Fruit fly (Drosophila melanogaster) whole organism, prepupa: ENCODE results near the gene CG15386.
A peak's percentile ranks its signal among the peaks of the same experiment; 100 is the strongest.

Source experiments
- CG10631 ChIP-seq: fragments of 200-800 bp; sonication (Bioruptor generic); optimal IDR thresholded peaks from 2 replicates; lab custom pipeline; 2016; ENCODE audit warnings: missing biosample characterization, missing genetic modification characterization
- CG15336 ChIP-seq: fragments of 200-800 bp; sonication (Bioruptor generic); IDR thresholded peaks from 2 replicates; pipeline ENCODE4 v1.3.6; 2022; ENCODE audit warnings: missing biosample characterization, missing genetic modification characterization
- CG1621 ChIP-seq: fragments of 200-800 bp; sonication (Bioruptor generic); optimal IDR thresholded peaks from 3 replicates; lab custom pipeline; 2018; ENCODE audit warnings: missing biosample characterization, mild to moderate bottlenecking, missing genetic modification characterization
- CG3032 ChIP-seq: fragments of 200-800 bp; optimal IDR thresholded peaks from 2 replicates; lab custom pipeline; 2019; ENCODE audit warnings: missing biosample characterization, mild to moderate bottlenecking, missing genetic modification characterization, moderate library complexity
- CG31627 ChIP-seq: fragments of 200-800 bp; sonication (Bioruptor generic); optimal IDR thresholded peaks from 3 replicates; lab custom pipeline; 2016; ENCODE audit warnings: missing biosample characterization, missing genetic modification characterization
- CG32006 ChIP-seq: fragments of 200-800 bp; sonication (Bioruptor generic); optimal IDR thresholded peaks from 3 replicates; lab custom pipeline; 2017; ENCODE audit warnings: missing biosample characterization, mild to moderate bottlenecking, missing genetic modification characterization
- CG34406 ChIP-seq: fragments of 200-800 bp; sonication (Bioruptor generic); optimal IDR thresholded peaks from 3 replicates; lab custom pipeline; 2016; ENCODE audit warnings: missing biosample characterization, missing genetic modification characterization
- CG3919 ChIP-seq: fragments of 200-800 bp; sonication (Bioruptor generic); optimal IDR thresholded peaks from 3 replicates; lab custom pipeline; 2016; ENCODE audit warnings: missing biosample characterization, missing genetic modification characterization
- CG4318 ChIP-seq: fragments of 200-800 bp; sonication (Bioruptor generic); optimal IDR thresholded peaks from 3 replicates; lab custom pipeline; 2017; ENCODE audit warnings: missing biosample characterization, mild to moderate bottlenecking, missing genetic modification characterization
- CG6163 ChIP-seq: fragments of 200-800 bp; sonication (Bioruptor generic); IDR thresholded peaks from 3 replicates; pipeline ENCODE4 v1.3.6; 2022; ENCODE audit warnings: missing biosample characterization, missing genetic modification characterization
- CG6276 ChIP-seq: fragments of 200-800 bp; sonication (Bioruptor generic); optimal IDR thresholded peaks from 2 replicates; lab custom pipeline; 2017; ENCODE audit warnings: missing biosample characterization, mild to moderate bottlenecking, missing genetic modification characterization
- CG6792 ChIP-seq: fragments of 200-800 bp; sonication (Bioruptor generic); optimal IDR thresholded peaks from 3 replicates; lab custom pipeline; 2016; ENCODE audit warnings: missing biosample characterization, missing genetic modification characterization
- CG6808 ChIP-seq: fragments of 200-800 bp; sonication (Bioruptor generic); optimal IDR thresholded peaks from 3 replicates; lab custom pipeline; 2017; ENCODE audit warnings: missing biosample characterization, missing genetic modification characterization, mild to moderate bottlenecking, moderate library complexity, missing genetic modification reagents
- CG6854 ChIP-seq: fragments of 200-800 bp; sonication (Bioruptor generic); optimal IDR thresholded peaks from 2 replicates; lab custom pipeline; 2017; ENCODE audit warnings: missing biosample characterization, mild to moderate bottlenecking, missing genetic modification characterization
- CG8119 ChIP-seq: fragments of 200-800 bp; sonication (Bioruptor generic); IDR thresholded peaks from 3 replicates; pipeline ENCODE4 v1.3.6; 2022; ENCODE audit warnings: missing biosample characterization, missing genetic modification characterization
- CG8319 ChIP-seq: fragments of 200-800 bp; sonication (Bioruptor generic); optimal IDR thresholded peaks from 3 replicates; lab custom pipeline; 2016; ENCODE audit warnings: missing biosample characterization, missing genetic modification characterization
- CG8632 ChIP-seq: fragments of 200-800 bp; sonication (Bioruptor generic); optimal IDR thresholded peaks from 3 replicates; lab custom pipeline; 2016; ENCODE audit warnings: missing biosample characterization, missing genetic modification characterization
- CG9139 ChIP-seq: fragments of 200-800 bp; sonication (Bioruptor generic); optimal IDR thresholded peaks from 3 replicates; lab custom pipeline; 2017; ENCODE audit warnings: missing biosample characterization, mild to moderate bottlenecking, missing genetic modification characterization
- Eip78C ChIP-seq: fragments of 200-800 bp; sonication (Bioruptor generic); peaks from one replicate; lab custom pipeline; 2016; ENCODE audit warnings: missing biosample characterization, missing genetic modification characterization
- Eip93F ChIP-seq: fragments of 200-800 bp; sonication (Bioruptor generic); optimal IDR thresholded peaks from 2 replicates; lab custom pipeline; 2016; ENCODE audit warnings: missing biosample characterization, mild to moderate bottlenecking, missing genetic modification characterization
- Ets96B ChIP-seq: fragments of 200-800 bp; optimal IDR thresholded peaks from 2 replicates; lab custom pipeline; 2019; ENCODE audit warnings: missing biosample characterization, mild to moderate bottlenecking, missing genetic modification characterization, moderate library complexity
- Hr38 ChIP-seq: sonication (Bioruptor generic); optimal IDR thresholded peaks from 2 replicates; lab custom pipeline; 2016; ENCODE audit warnings: missing biosample characterization, missing genetic modification characterization
- Hr39 ChIP-seq: fragments of 200-800 bp; sonication (Bioruptor generic); optimal IDR thresholded peaks from 2 replicates; lab custom pipeline; 2016; ENCODE audit warnings: missing biosample characterization, missing genetic modification characterization
- Hr4 ChIP-seq: fragments of 200-800 bp; sonication (Bioruptor generic); optimal IDR thresholded peaks from 3 replicates; lab custom pipeline; 2016; ENCODE audit warnings: missing biosample characterization, missing genetic modification characterization
- Lpt ChIP-seq: fragments of 200-800 bp; sonication (Bioruptor generic); optimal IDR thresholded peaks from 3 replicates; lab custom pipeline; 2016; ENCODE audit warnings: missing biosample characterization, missing genetic modification characterization
- Met ChIP-seq: fragments of 200-800 bp; sonication (Bioruptor generic); optimal IDR thresholded peaks from 3 replicates; lab custom pipeline; 2016; ENCODE audit warnings: missing biosample characterization, missing genetic modification characterization
- OdsH ChIP-seq: fragments of 200-800 bp; sonication (Bioruptor generic); optimal IDR thresholded peaks from 3 replicates; lab custom pipeline; 2016; ENCODE audit warnings: missing biosample characterization, missing genetic modification characterization
- Smox ChIP-seq: fragments of 200-800 bp; sonication (Bioruptor generic); optimal IDR thresholded peaks from 3 replicates; lab custom pipeline; 2016; ENCODE audit warnings: missing biosample characterization, missing genetic modification characterization
- Sox14 ChIP-seq: fragments of 200-800 bp; sonication (Bioruptor generic); optimal IDR thresholded peaks from 3 replicates; lab custom pipeline; 2016; ENCODE audit warnings: missing biosample characterization, missing genetic modification characterization
- Sox15 ChIP-seq: fragments of 200-800 bp; sonication (Bioruptor generic); optimal IDR thresholded peaks from 3 replicates; lab custom pipeline; 2016; ENCODE audit warnings: missing biosample characterization, missing genetic modification characterization
- achi ChIP-seq: fragments of 200-800 bp; sonication (Bioruptor generic); optimal IDR thresholded peaks from 3 replicates; lab custom pipeline; 2016; ENCODE audit warnings: missing biosample characterization, missing genetic modification characterization
- cyc ChIP-seq: fragments of 200-800 bp; sonication (Bioruptor generic); optimal IDR thresholded peaks from 3 replicates; lab custom pipeline; 2016; ENCODE audit warnings: missing biosample characterization, missing genetic modification characterization
- dac ChIP-seq: fragments of 200-800 bp; sonication (Bioruptor generic); optimal IDR thresholded peaks from 2 replicates; lab custom pipeline; 2017; ENCODE audit warnings: missing biosample characterization, mild to moderate bottlenecking, missing genetic modification characterization
- eg ChIP-seq: fragments of 200-800 bp; sonication (Bioruptor generic); IDR thresholded peaks from 3 replicates; pipeline ENCODE4 v1.3.6; 2022; ENCODE audit warnings: missing biosample characterization, missing genetic modification characterization
- net ChIP-seq: fragments of 200-800 bp; sonication (Bioruptor generic); optimal IDR thresholded peaks from 3 replicates; lab custom pipeline; 2016; ENCODE audit warnings: missing biosample characterization, missing genetic modification characterization
- pdm3 ChIP-seq: fragments of 200-800 bp; sonication (Bioruptor generic); optimal IDR thresholded peaks from 3 replicates; lab custom pipeline; 2016; ENCODE audit warnings: missing biosample characterization, missing genetic modification characterization
- salr ChIP-seq, 2 experiments: fragments of 200-800 bp; sonication (Bioruptor generic); optimal IDR thresholded peaks; 3 replicates each; lab custom pipeline; 2016 to 2018; ENCODE audit warnings: missing biosample characterization in 2 of 2, missing genetic modification characterization in 2 of 2, mild to moderate bottlenecking in 1 of 2
- ss ChIP-seq, 2 experiments: fragments of 200-800 bp; sonication (Bioruptor generic); optimal IDR thresholded peaks; 2 replicates in 1 of 2; 3 replicates in 1 of 2; lab custom pipeline; 2017 to 2018; ENCODE audit warnings: mild to moderate bottlenecking in 2 of 2, missing biosample characterization in 2 of 2, missing genetic modification characterization in 2 of 2, moderate library complexity in 1 of 2
- svp ChIP-seq: fragments of 200-800 bp; sonication (Bioruptor generic); peaks from one replicate; lab custom pipeline; 2016; ENCODE audit warnings: missing biosample characterization, missing genetic modification characterization
- vri ChIP-seq: fragments of 200-800 bp; sonication (Bioruptor generic); optimal IDR thresholded peaks from 3 replicates; lab custom pipeline; 2016; ENCODE audit warnings: missing biosample characterization, mild to moderate bottlenecking, missing genetic modification characterization

The CG15386 gene

DNA sequence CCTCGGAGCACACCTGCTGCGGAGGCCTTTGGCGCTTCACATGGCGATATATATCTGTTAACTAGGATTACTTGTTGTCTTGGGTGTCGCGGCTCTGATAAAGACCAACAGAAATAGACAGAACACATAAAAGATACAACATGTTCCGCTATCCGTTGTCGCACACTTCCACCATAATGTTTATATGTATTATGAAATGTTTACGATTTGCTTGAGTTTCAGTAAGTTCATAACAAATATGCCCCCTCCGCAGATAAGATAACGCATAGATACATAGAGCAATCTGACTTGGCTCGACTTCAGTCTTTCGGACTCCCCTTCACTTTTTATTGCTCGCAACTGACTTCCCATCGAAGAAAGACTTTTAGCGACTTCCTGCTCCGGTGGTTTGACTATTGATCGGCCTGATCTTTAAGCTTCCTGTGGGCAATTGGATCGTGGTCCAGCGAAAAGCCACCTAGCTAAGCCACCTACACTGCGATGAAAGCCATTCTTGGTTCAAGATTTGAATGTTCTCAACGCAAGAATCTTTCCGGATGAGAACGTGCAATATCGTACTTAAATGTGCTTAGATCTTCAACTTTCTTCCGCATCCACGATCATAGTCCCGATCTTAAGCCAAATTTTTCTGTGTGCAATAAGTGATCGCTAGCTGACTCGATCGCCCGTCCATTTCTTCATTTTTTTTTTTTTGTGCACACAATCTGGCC lies 48.7 kb downstream of the CG15386 start (continued):
- TF ChIP-seq CG9139 (GFP tag; lab: Kevin White, UChicago) = no peak
- TF ChIP-seq CG6854 = no peak
- TF ChIP-seq cyc (GFP tag; lab: Kevin White, UChicago) = no peak
- peak; percentile 47 for TF ChIP-seq svp (GFP tag; lab: Kevin White, UChicago)
- peak; percentile 4 for TF ChIP-seq CG8632 (GFP tag; lab: Kevin White, UChicago)
- no peak for TF ChIP-seq Met (GFP tag; lab: Kevin White, UChicago)
- peak; percentile 70 for TF ChIP-seq achi (GFP tag; lab: Kevin White, UChicago)
- TF ChIP-seq ss (GFP tag; optimal IDR thresholded peaks at IDR 0.05; lab: Kevin White, UChicago) = peak in 1 of 2 experiments; percentile 23
- TF ChIP-seq OdsH (GFP tag; lab: Kevin White, UChicago) = peak; percentile 44
- peak; percentile 77 for TF ChIP-seq CG15336 (GFP tag; lab: Robert Waterston, UW)
- peak; percentile 13 for TF ChIP-seq CG34406 (GFP tag; lab: Kevin White, UChicago)
- TF ChIP-seq net = peak; percentile 57
- TF ChIP-seq Hr39 (GFP tag; lab: Kevin White, UChicago) = no peak
- peak; percentile 47; the same call in 2 of the 3 replicates for TF ChIP-seq CG8119 (GFP tag; lab: Robert Waterston, UW)
- TF ChIP-seq CG6792 (GFP tag; lab: Kevin White, UChicago) = no peak
- peak; percentile 0 for TF ChIP-seq CG8319 (GFP tag; lab: Kevin White, UChicago)
- no peak for TF ChIP-seq Sox15
- peak; percentile 48 for TF ChIP-seq CG6808
- TF ChIP-seq pdm3 (GFP tag; lab: Kevin White, UChicago) = peak; percentile 39
- TF ChIP-seq Lpt (GFP tag; lab: Kevin White, UChicago) = peak; percentile 81
- TF ChIP-seq Smox = no peak
- TF ChIP-seq CG1621 (tag; lab: Kevin White, UChicago) = peak; percentile 53
- TF ChIP-seq vri (GFP tag; lab: Kevin White, UChicago) = peak; percentile 69

DNA sequence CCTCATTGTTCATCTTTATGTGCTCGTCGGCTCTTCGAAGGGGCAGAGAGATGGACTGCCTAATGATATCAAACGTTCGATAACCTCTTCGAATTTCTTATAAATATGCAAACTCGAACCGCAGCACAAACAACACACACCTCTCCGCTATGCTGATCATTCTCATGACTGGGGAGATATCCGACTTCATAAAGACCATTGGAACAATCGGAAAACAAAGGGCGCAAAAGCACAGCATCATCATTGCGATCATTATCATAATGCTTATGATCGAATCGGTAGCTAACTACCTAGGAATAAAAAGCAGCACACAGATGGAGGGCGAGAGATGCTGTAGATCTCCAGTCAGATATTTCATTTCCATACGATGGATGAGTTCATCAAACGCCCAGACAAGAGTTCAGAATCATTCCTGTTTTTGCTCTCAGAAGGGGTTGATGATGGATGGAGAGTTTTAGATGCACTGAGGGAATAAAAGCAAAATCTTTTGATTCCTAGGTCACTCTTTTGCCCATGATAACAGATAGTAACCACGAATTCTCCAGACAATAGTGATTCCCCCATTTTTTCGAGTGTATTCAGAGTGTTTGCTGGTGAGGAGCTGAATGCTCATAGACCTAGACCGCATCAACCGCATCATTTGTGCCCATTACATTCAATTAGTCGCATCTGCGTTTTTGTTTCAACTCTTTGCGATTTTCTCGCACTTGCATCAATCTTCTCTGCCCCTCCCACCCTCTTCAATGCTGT lies 49.9 kb downstream of the CG15386 start:
- TF ChIP-seq CG15336 (GFP tag; lab: Robert Waterston, UW) = peak; percentile 16; the same call in 1 of the 2 replicates
- TF ChIP-seq CG32006 = peak; percentile 10
- no peak for TF ChIP-seq CG31627 (GFP tag; lab: Kevin White, UChicago)
- no peak for TF ChIP-seq Hr38 (GFP tag; lab: Kevin White, UChicago)
- no peak for TF ChIP-seq CG6792 (GFP tag; lab: Kevin White, UChicago)
- TF ChIP-seq eg (GFP tag; lab: Robert Waterston, UW) = 0 out of 3 replicates have a peak, but pooled peaks have one; percentile 40
- no peak for TF ChIP-seq Hr4 (GFP tag; lab: Kevin White, UChicago)
- TF ChIP-seq achi (GFP tag; lab: Kevin White, UChicago) = peak; percentile 6
- no peak for TF ChIP-seq dac (GFP tag; lab: Kevin White, UChicago)
- TF ChIP-seq CG4318 (GFP tag; lab: Kevin White, UChicago) = no peak
- no peak for TF ChIP-seq Lpt (GFP tag; lab: Kevin White, UChicago)
- TF ChIP-seq Sox14 (GFP tag; lab: Kevin White, UChicago) = peak; percentile 26
- TF ChIP-seq salr (GFP tag; optimal IDR thresholded peaks at IDR 0.05; lab: Kevin White, UChicago) = peak; percentile 3 to 15
- TF ChIP-seq CG3032 (tag; lab: Kevin White, UChicago) = peak; percentile 17
- peak; percentile 12 for TF ChIP-seq CG6808
- TF ChIP-seq CG3919 (GFP tag; lab: Kevin White, UChicago) = peak; percentile 17
- no peak for TF ChIP-seq CG6276 (GFP tag; lab: Kevin White, UChicago)
- peak; percentile 14 for TF ChIP-seq net
- TF ChIP-seq CG6163 (GFP tag; lab: Robert Waterston, UW) = 0 out of 3 replicates have a peak, but pooled peaks have one; percentile 7
- TF ChIP-seq Eip78C (GFP tag; lab: Kevin White, UChicago) = peak; percentile 49
- TF ChIP-seq pdm3 (GFP tag; lab: Kevin White, UChicago) = no peak
- peak; percentile 28 for TF ChIP-seq CG10631 (GFP tag; lab: Kevin White, UChicago)
- TF ChIP-seq Eip93F (GFP tag; lab: Kevin White, UChicago) = no peak
- TF ChIP-seq CG34406 (GFP tag; lab: Kevin White, UChicago) = no peak
- peak; percentile 2 for TF ChIP-seq Ets96B (tag; lab: Kevin White, UChicago)
